Worm (Caenorhabditis elegans): ENCODE data around the gene msp-50.

msp-50 gene

DNA sequence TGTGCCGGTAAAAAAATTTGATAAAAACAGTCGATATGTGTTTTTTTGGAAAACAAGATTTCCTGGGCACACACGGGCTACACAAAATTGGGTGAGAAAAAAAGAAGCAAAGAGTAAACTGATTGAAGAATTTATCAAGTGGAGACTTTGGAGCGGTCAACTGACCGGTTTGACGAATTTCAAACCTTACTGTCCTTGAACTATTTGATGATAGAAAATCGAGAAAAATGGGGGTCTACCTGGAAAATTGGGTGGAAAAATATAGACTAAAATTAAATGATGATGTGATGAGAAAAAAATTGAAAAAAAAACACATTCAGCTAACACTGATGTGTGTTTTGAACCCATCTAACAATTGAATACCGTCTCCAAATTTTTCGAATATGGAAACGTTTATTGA lies 11.2 kb downstream of the msp-50 start, which contains the start of gene C34F11.8:
Gene C34F11.8 (minus strand): TSS at position 135 of the 400 bp plus-strand sequence.
- no peak for TF ChIP-seq unc-62 (GFP tag; optimal IDR thresholded peaks at IDR 0.05)

DNA sequence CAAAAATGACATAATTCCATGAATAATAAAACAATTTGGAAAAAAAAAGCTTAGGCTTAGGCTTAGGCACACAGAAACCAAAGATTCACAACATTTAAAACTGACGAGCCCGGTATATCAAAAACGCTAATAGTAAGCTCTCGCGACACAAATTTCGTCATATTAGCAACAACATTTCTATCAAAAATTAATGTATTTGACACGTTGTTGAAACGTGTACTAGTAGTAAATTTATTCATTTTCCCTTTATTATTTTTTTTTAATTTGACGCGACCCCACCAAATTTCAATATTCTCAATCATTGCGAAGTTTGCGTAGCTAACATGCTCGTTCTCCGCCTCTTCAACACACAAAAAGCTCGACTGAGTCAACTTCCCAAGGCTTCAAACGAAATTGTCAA lies 12.4 kb downstream of the msp-50 start, which contains the start of gene C34F11.2:
Gene C34F11.2 (plus strand): TSS at position 301 of the 400 bp plus-strand sequence.
- no peak for TF ChIP-seq unc-62 (GFP tag; optimal IDR thresholded peaks at IDR 0.05)

DNA sequence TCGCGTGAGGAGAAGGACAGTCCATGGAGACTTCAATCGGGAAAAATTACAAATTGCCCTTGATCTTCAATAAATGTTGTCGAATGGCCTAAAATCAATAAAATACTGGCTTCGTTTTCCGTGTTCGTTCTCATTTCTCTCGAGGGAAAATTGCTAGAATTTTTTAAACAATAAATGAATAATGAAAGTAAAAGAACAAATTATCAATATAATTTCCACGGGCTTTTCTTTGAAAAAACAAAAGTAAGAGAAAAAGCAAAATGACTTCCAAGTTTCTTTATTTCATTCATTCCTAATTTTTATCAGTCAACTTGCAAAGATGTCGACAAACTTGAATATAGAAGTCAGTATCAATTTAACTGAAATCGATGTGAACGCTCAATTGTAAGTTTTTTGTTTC lies 13.1 kb downstream of the msp-50 start, which contains the start of gene C34F11.1:
Gene C34F11.1 (plus strand): TSS at position 301 of the 400 bp plus-strand sequence.
- TF ChIP-seq unc-62 (GFP tag; optimal IDR thresholded peaks at IDR 0.05) = no peak

DNA sequence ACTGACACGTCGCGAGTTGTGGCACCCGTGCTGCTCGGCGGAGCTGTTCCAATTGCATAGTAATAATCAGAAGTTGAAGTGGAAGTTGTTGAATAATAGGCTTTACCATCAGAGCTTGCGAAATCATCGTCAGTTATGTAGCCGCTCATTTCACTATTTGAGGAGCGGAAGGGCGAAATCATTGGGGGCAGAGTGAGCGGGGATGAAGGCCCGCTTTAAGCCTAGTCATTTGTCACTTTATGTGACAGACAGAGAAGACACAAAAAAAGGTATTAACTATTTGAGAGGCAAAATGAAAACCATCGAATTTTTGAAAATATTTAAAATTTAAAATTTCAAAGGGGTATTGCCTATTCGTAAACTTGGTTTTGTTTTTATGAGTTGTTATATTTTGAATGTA lies 18.8 kb downstream of the msp-50 start:
- no peak for TF ChIP-seq unc-62 (GFP tag; optimal IDR thresholded peaks at IDR 0.05)

DNA sequence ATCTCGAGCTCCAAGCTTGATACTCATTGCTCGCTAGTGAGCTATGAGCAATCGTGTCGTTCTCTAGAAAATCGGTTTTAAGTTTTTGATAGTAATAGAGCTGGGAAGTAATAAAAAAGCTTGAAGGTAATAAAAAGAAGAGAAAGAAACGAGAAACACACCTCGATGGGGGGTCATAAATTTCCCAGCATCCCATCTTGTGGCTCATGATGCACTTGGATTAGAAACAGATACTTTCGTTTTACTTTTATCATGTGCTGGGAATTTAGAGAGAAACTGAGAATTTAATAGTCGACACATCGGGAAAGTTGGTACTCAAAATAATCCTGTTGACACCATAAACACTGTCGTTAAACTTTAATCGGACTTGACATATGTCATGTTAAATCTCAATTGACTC lies 21.1 kb downstream of the msp-50 start:
- TF ChIP-seq unc-62 (GFP tag; optimal IDR thresholded peaks at IDR 0.05) = no peak

DNA sequence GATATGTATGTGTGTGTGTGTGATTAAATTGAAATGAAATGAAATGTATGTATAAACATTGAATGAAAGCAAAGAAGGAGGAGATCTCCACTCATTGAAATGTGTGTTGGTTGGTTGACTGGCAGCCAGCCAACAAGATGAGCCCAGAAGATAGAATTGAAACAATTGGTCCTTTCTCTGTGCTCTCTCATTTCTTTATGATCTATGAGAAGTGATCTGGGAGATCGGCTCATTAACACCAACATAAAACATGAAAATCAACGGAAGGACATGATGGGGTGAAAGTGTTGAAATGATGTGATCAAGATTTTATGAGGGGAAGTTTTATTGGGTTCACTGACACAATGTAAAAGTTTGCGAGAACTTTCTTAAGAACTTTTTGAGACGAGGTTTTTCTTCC lies 23.2 kb downstream of the msp-50 start:
- TF ChIP-seq unc-62 (GFP tag; optimal IDR thresholded peaks at IDR 0.05) = no peak

DNA sequence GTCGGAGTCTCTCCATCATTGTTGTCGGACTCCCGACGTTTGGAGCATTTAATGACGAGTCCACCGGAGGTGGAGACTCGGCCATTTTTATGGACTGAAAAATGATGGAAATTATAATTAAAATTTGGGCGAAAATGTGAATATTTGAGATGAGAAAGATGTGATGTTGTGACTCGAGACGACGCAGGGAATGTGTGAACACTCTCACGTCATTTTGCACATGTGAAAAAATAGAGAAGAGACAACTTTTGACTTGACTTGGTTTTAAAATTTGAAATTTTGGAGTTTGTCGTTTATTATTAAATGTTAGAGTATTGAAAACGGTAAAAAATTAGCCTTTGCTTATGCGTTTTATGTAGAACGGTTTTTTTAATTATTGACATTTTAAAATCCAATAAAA lies 25.7 kb downstream of the msp-50 start, which contains the start of gene dsh-1:
Gene dsh-1 (minus strand): TSS at position 101 of the 400 bp plus-strand sequence.
- no peak for TF ChIP-seq unc-62 (GFP tag; optimal IDR thresholded peaks at IDR 0.05)

DNA sequence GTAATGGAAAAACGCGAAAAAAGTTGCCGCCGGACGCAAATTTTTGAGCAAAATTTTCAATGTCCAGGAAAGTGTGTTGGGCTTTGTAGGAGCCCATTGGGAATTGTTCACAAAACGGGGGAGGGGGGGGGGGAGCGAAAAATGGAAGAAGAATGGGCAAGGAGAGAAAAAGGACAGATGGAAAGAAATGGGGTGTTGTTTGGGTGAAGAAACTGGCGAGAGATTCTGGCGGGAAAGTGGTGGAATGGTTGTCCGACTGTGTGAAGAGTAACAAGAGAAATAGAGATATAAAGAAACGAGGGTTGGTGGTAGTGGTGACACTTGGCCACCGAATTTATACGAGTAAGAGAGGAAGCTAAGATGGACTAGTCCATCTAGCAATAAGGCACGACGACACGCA lies 26.7 kb downstream of the msp-50 start:
- no peak for TF ChIP-seq unc-62 (GFP tag; optimal IDR thresholded peaks at IDR 0.05)

DNA sequence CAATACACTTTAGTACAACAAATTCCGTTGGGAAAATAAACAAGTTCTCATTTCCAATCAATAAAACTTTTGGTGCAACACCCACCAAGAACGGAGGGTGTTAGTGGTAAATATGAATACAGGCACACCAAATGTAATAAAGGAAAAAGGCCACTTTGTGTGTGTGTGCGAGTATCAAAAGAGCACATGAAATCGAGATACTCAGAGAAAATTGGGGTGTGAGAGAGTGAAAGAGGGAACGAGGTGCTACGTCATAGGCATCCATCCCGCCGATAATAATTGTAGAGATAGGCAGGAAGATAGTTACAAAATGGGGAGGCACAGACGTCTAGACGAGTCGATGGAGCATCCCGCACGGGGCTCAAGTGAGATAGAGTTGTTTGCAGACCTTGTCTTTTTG lies 28.2 kb downstream of the msp-50 start:
- TF ChIP-seq unc-62 (GFP tag; optimal IDR thresholded peaks at IDR 0.05) = no peak

DNA sequence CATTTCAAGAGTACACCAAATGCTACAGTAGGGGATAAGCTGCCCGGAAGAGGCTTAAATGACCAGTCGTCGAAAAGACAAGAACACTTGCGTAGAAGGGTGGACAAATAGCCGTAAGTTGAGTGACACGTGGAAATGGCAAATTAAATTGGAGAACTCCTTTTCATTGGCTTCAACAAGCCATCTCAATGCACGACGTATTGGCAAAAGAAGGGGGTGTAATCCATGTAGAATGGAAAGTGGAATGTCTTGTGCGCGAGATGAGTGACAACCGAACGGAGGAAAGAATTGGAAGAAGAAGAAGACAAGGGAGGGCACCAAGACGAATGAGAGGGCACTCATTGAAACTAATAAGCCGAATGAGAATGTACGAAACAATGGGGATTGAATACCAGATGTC lies 29.1 kb downstream of the msp-50 start:
- TF ChIP-seq unc-62 (GFP tag; optimal IDR thresholded peaks at IDR 0.05) = no peak

DNA sequence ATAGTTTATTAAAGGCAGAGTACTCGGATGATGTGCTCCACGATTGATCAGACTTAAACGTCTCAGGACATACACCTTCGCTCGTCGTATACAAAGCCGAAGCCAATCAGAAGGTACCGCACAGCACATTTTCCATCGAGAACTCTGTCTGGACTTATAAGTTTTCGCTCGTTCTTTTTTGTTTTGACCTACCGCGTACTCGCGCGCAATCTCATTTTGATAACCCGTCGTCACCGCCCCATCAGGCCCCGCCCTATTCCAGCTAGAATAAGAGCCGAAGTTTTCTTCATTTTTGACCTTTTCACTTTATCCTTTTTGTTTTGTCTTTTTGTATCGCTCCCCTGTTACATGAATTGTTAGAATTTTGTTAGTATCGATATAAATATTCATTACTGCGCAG lies 30.0 kb downstream of the msp-50 start, which contains the start of gene EGAP2.2:
Gene EGAP2.2 (plus strand): TSS at position 301 of the 400 bp plus-strand sequence.
- TF ChIP-seq unc-62 (GFP tag; optimal IDR thresholded peaks at IDR 0.05) = no peak

DNA sequence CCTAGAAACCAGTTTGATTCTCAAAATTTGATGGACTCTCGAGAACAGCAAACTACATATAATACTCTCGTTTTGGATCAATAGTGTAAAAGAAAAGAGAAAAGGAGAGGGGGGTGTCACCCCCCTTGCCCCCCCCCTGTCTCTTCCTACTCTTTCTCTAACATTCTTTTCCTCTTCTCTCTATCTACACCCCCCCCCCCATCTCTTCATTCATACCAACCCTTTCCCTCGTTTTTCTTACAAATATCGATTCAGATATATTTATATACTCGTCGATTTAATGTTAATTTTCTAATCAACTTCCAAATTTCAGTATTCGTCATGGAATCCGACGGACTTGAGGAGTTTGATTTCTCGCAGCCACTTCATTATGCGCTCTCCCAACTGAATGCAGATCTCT lies 31.5 kb downstream of the msp-50 start, which contains the start of gene EGAP2.1:
Gene EGAP2.1 (plus strand): TSS at position 301 of the 400 bp plus-strand sequence.
- TF ChIP-seq unc-62 (GFP tag; optimal IDR thresholded peaks at IDR 0.05) = no peak

DNA sequence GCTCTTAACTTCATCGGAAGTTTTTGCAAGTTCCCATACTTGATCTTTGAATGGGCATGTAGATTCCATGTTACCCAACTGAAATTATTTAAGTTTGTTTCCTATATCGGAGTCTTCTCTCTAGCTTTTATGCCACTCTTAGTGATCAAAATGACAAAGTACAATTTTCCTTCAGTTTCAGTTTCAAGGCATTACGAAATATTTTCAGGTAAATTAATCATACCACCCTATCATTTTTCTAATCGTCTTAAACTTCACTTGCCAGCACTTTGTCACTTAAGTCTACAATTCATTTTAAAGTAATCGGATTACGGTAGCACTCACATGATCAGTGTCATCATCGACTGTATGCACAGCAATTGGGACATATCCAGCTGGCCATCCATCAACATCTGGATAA lies 35.1 kb downstream of the msp-50 start:
- no peak for TF ChIP-seq unc-62 (GFP tag; optimal IDR thresholded peaks at IDR 0.05)

DNA sequence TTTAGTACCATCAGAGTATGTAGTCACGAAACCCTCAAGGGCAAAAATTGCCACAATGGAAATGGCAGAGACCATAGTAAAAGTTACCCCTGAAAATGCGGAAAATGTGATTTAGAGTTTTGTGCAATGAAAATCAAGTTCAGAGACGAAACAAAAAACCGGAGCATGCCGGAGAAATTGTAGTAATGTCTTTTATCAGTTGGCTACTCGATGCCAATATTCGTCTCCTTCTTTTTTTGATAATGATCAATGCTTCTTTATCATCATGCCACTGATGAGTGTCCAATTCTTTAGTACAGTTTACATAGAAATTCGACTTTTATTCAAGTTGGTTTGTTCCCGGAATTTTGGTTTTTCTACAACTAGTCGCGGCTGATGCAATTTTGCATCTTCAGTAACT lies 36.2 kb downstream of the msp-50 start, which contains the start of gene pho-1:
Gene pho-1 (minus strand): TSS at position 89 of the 400 bp plus-strand sequence.
- TF ChIP-seq unc-62 (GFP tag; optimal IDR thresholded peaks at IDR 0.05) = no peak

DNA sequence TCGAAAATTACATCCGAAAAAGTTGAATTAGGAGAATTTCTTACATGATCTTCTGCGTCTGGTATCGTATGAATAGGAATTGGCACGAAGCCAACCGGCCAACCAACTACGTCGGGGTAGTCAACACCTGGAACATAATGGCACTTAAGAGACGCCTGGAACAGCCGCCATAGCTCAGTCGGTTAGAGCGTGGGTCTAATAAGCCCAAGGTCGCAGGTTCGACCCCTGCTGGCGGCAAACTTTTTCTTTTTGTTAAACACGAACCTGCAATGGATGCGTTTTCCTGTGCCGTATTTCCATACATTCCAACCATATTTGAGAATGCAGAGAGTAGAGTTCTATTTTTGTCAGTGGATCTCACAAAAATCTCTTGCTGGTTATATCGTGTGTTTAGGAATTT lies 38.1 kb downstream of the msp-50 start:
- TF ChIP-seq unc-62 (GFP tag; optimal IDR thresholded peaks at IDR 0.05) = no peak

DNA sequence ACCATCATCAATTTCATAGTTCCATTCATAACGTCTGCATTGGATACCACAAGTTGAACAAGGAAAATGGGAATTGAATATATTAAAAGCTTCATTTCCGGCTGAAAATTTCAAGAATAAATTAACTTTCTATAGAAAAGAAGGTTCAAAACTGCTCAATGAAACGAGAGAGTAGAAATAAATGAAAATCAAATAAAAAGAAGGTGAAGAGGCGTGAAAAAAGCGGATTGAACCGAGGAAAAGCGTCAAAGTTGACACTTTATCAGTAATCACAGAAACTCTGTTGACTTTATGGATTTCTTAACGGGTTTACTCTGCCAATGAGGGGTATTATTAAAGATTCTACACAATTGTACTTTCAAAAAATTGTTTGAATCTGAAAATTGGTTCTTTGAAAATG lies 38.8 kb downstream of the msp-50 start, which contains the start of gene pho-4:
Gene pho-4 (minus strand): TSS at position 101 of the 400 bp plus-strand sequence.
- TF ChIP-seq unc-62 (GFP tag; optimal IDR thresholded peaks at IDR 0.05) = no peak

DNA sequence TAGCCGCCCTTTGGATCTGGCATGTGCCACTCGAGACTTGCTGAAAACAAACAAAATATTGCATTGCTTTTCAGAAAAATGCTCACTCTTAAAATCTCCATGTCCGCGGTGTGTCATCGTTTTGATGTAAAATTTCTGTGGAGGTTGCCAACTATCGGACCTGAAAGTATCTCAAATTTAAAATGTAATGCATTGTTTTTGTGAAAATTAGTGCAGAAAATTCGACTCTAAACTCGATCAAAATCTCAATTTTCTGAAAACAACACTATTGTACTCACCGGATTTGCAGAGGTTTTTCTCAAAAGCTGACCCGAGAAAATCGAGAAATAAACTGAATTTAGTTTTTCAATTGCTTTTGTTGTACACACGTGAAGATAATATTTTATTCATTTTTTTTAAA lies 42.0 kb downstream of the msp-50 start, which contains the start of gene T16D1.1:
Gene T16D1.1 (minus strand): TSS at position 101 of the 400 bp plus-strand sequence.
- no peak for TF ChIP-seq unc-62 (GFP tag; optimal IDR thresholded peaks at IDR 0.05)

Measured in whole organism, dauer.